Worm (Caenorhabditis elegans): Measurements from ENCODE around the gene C45G9.4.
A peak's percentile ranks its signal among the peaks of the same experiment; 100 is the strongest.

C45G9.4 gene

ce11 chrIII:5108746-5109145 lies 46.2 kb downstream of the C45G9.4 start:
- TF ChIP-seq mls-2 (tag; optimal IDR thresholded peaks at IDR 0.05) (no peak), ces-1 (GFP tag; optimal IDR thresholded peaks at IDR 0.05) (peak; percentile 48), cnd-1 (tag; optimal IDR thresholded peaks at IDR 0.05) (peak; percentile 84), lsy-2 (tag; optimal IDR thresholded peaks at IDR 0.05) (no peak), ztf-11 (tag; optimal IDR thresholded peaks at IDR 0.05) (no peak), elt-3 (tag; optimal IDR thresholded peaks at IDR 0.05) (no peak), elt-1 (tag; optimal IDR thresholded peaks at IDR 0.05; ENCODE audit: borderline replicate concordance, insufficient read depth) (peak; percentile 55), sem-2 (GFP tag; optimal IDR thresholded peaks at IDR 0.05) (no peak), ceh-39 (tag; optimal IDR thresholded peaks at IDR 0.05) (no peak), blmp-1 (tag; optimal IDR thresholded peaks at IDR 0.05) (no peak), lin-32 (GFP tag; optimal IDR thresholded peaks at IDR 0.05) (peak; percentile 79), pha-4 (tag; optimal IDR thresholded peaks at IDR 0.05) (no peak), snpc-4 (tag; optimal IDR thresholded peaks at IDR 0.05) (no peak), unc-120 (tag; optimal IDR thresholded peaks at IDR 0.05; ENCODE audit: poor library complexity, severe bottlenecking) (peak; percentile 40), unc-39 (tag; optimal IDR thresholded peaks at IDR 0.05) (no peak), hlh-1 (tag; optimal IDR thresholded peaks at IDR 0.05) (peak; percentile 99), mep-1 (tag; optimal IDR thresholded peaks at IDR 0.05) (peak; percentile 76)

ce11 chrIII:5109401-5109800 lies 46.9 kb downstream of the C45G9.4 start, which contains the start of gene sax-2:
sax-2 (plus strand) TSS chrIII:5109701.
- TF ChIP-seq ceh-43 (GFP tag; optimal IDR thresholded peaks at IDR 0.05) (no peak), nhr-237 (tag; optimal IDR thresholded peaks at IDR 0.05) (no peak), M03D4.4 (tag; optimal IDR thresholded peaks at IDR 0.05) (no peak)

DNA sequence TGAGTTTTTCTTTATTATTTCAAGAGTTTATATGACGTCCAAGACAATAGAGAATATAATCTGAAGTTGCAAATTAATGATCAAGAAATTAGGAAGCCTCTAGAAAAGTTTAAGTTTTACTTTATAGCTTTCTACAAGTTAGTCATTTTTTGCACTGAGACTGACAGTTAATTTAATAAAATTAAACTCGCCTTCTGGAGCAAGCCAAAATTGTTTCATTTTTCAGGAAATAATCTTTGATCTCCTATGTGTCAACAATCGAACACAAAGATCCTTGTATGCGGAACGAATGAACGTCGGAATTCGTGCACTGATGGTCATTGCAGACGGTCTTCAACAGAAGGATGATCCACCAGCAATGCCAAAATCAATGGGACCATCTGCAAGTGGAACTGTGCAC lies 49.9 kb downstream of the C45G9.4 start:
- TF ChIP-seq lin-32 (GFP tag; optimal IDR thresholded peaks at IDR 0.05) (no peak), nhr-12 (tag; optimal IDR thresholded peaks at IDR 0.05) (no peak), unc-62 (GFP tag; optimal IDR thresholded peaks at IDR 0.05) (no peak), flh-1 (GFP tag; optimal IDR thresholded peaks at IDR 0.05) (no peak), elt-3 (tag; optimal IDR thresholded peaks at IDR 0.05) (no peak), ceh-43 (GFP tag; optimal IDR thresholded peaks at IDR 0.05) (no peak), nhr-237 (tag; optimal IDR thresholded peaks at IDR 0.05) (no peak), mab-5 (tag; optimal IDR thresholded peaks at IDR 0.05) (no peak), blmp-1 (tag; optimal IDR thresholded peaks at IDR 0.05) (no peak), cnd-1 (tag; optimal IDR thresholded peaks at IDR 0.05) (no peak)

- TF ChIP-seq elt-3 (tag; optimal IDR thresholded peaks at IDR 0.05) (no peak), zip-8 (tag; optimal IDR thresholded peaks at IDR 0.05) (no peak), nhr-12 (tag; optimal IDR thresholded peaks at IDR 0.05) (no peak), flh-1 (GFP tag; optimal IDR thresholded peaks at IDR 0.05) (no peak), drap-1 (GFP tag; optimal IDR thresholded peaks at IDR 0.05) (no peak), lin-32 (GFP tag; optimal IDR thresholded peaks at IDR 0.05) (no peak), ztf-11 (tag; optimal IDR thresholded peaks at IDR 0.05) (no peak), lin-13 (tag; optimal IDR thresholded peaks at IDR 0.05) (no peak), snpc-4 (tag; optimal IDR thresholded peaks at IDR 0.05) (no peak), ceh-43 (GFP tag; optimal IDR thresholded peaks at IDR 0.05) (no peak), sem-2 (GFP tag; optimal IDR thresholded peaks at IDR 0.05) (no peak), elt-1 (tag; optimal IDR thresholded peaks at IDR 0.05; ENCODE audit: borderline replicate concordance, insufficient read depth) (no peak), unc-39 (tag; optimal IDR thresholded peaks at IDR 0.05) (no peak), unc-120 (tag; optimal IDR thresholded peaks at IDR 0.05; ENCODE audit: poor library complexity, severe bottlenecking) (no peak), mep-1 (tag; optimal IDR thresholded peaks at IDR 0.05) (no peak), hlh-1 (tag; optimal IDR thresholded peaks at IDR 0.05) (no peak), lsy-2 (tag; optimal IDR thresholded peaks at IDR 0.05) (no peak), blmp-1 (tag; optimal IDR thresholded peaks at IDR 0.05) (no peak), nhr-2 (tag; optimal IDR thresholded peaks at IDR 0.05) (no peak), mls-2 (tag; optimal IDR thresholded peaks at IDR 0.05) (no peak)
These were observed 50.5 kb downstream of the C45G9.4 start for ce11 chrIII:5112998-5113397.

All from whole organism, mixed stage, embryonic.